ENCODE assay signal across 2 fruit fly cellular contexts in the genomic region with DNA sequence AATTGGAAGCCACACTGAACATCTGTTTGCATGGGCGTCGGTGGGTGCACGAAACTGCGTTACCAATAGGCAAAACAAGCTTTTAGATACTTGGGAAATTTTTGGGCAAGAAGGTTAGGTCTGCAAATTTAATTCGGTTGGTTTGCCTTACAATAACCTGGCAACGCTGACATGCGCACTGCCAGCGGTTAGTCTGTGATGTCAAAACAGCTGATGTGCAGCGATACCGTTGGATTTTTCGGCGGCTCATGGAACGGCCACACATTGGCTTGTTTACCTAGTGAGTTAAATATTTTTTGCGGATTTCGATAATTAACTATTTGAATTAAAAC.
TF ChIP-seq lines count a peak whose summit lies in the region.

TSS of gene ArgRS-m (plus strand) at position 187 of the 332 bp plus-strand sequence.

TF ChIP-seq in whole organism, embryonic, 481 proteins besides CTCF, POLR2A, EP300 and RAD21 (continued from another document and continues in another):
- TF ChIP-seq chif (GFP tag; optimal IDR thresholded peaks at IDR 0.05; lab: Kevin White, UChicago) (peak in 1 of 2 experiments; percentile 9), CG9437 (GFP tag; optimal IDR thresholded peaks at IDR 0.05; lab: Kevin White, UChicago) (peak; percentile 15), cad (GFP tag; optimal IDR thresholded peaks at IDR 0.05; lab: Kevin White, UChicago) (no peak), row (GFP tag; IDR thresholded peaks at IDR 0.05; lab: Robert Waterston, UW) (peak; percentile 59; the same call in 2 of the 3 replicates), CG17612 (GFP tag; IDR thresholded peaks at IDR 0.05; lab: Robert Waterston, UW) (no peak), CG11723 (GFP tag; optimal IDR thresholded peaks at IDR 0.05; lab: Kevin White, UChicago) (peak; percentile 16), CG11504 (tag; optimal IDR thresholded peaks at IDR 0.05; lab: Kevin White, UChicago) (no peak), Neu2 (GFP tag; optimal IDR thresholded peaks at IDR 0.05; lab: Kevin White, UChicago; ENCODE audit: borderline replicate concordance) (no peak), crol (GFP tag; IDR thresholded peaks at IDR 0.05; lab: Robert Waterston, UW) (no peak), Xrp1 (GFP tag; IDR thresholded peaks at IDR 0.05; lab: Robert Waterston, UW) (peak; percentile 16; the same call in 1 of the 2 replicates), CG14710 (tag; optimal IDR thresholded peaks at IDR 0.05; lab: Kevin White, UChicago) (peak; percentile 53), CG13775 (GFP tag; optimal IDR thresholded peaks at IDR 0.05; lab: Kevin White, UChicago) (peak; percentile 62), lmd (GFP tag; IDR thresholded peaks at IDR 0.05; lab: Robert Waterston, UW) (peak; percentile 38), CG30403 (GFP tag; optimal IDR thresholded peaks at IDR 0.05; lab: Kevin White, UChicago) (peak; percentile 66), lab (GFP tag; optimal IDR thresholded peaks at IDR 0.05; lab: Kevin White, UChicago) (peak; percentile 78), CG10147 (GFP tag; optimal IDR thresholded peaks at IDR 0.05; lab: Kevin White, UChicago) (peak; percentile 30), croc (GFP tag; conservative IDR thresholded peaks at IDR 0.05; lab: Robert Waterston, UW) (no peak), HLH54F (GFP tag; optimal IDR thresholded peaks at IDR 0.05; lab: Kevin White, UChicago) (peak; percentile 69), tna (GFP tag; IDR thresholded peaks at IDR 0.05; lab: Robert Waterston, UW; ENCODE audit: partially characterized antibody) (no peak), CG12104 (GFP tag; optimal IDR thresholded peaks at IDR 0.05; lab: Kevin White, UChicago) (no peak), CG10267 (tag; optimal IDR thresholded peaks at IDR 0.05; lab: Kevin White, UChicago) (peak; percentile 50), cato (GFP tag; optimal IDR thresholded peaks at IDR 0.05; lab: Kevin White, UChicago; ENCODE audit: borderline replicate concordance) (no peak), Sry-δ (GFP tag; optimal IDR thresholded peaks at IDR 0.05; lab: Kevin White, UChicago) (peak; percentile 58), CG3281 (GFP tag; optimal IDR thresholded peaks at IDR 0.05; lab: Kevin White, UChicago) (peak; percentile 15), unc-4 (GFP tag; IDR thresholded peaks at IDR 0.05; lab: Robert Waterston, UW; ENCODE audit: partially characterized antibody) (0 out of 2 replicates have a peak, but pooled peaks have one; percentile 53), CG6813 (GFP tag; optimal IDR thresholded peaks at IDR 0.05; lab: Kevin White, UChicago) (no peak), Dip2 (GFP tag; IDR thresholded peaks at IDR 0.05; lab: Robert Waterston, UW) (no peak), Hmx (GFP tag; optimal IDR thresholded peaks at IDR 0.05; lab: Kevin White, UChicago) (no peak), NfI (GFP tag; optimal IDR thresholded peaks at IDR 0.05; lab: Kevin White, UChicago) (peak; percentile 58), Dbx (GFP tag; IDR thresholded peaks at IDR 0.05; lab: Robert Waterston, UW) (peak; percentile 39; the same call in 1 of the 3 replicates), gem (tag; optimal IDR thresholded peaks at IDR 0.05; lab: Kevin White, UChicago) (peak; percentile 58), esg (GFP tag; conservative IDR thresholded peaks at IDR 0.05; lab: Robert Waterston, UW) (no peak), CG3847 (GFP tag; IDR thresholded peaks at IDR 0.05; lab: Robert Waterston, UW) (peak; percentile 62; the same call in 1 of the 2 replicates), stc (GFP tag; IDR thresholded peaks at IDR 0.05; lab: Robert Waterston, UW) (peak; percentile 6; the same call in 1 of the 2 replicates), Rfx (GFP tag; IDR thresholded peaks at IDR 0.05; lab: Robert Waterston, UW) (peak; percentile 84), CG3995 (GFP tag; optimal IDR thresholded peaks at IDR 0.05; lab: Kevin White, UChicago) (peak; percentile 12), Aef1 (GFP tag; IDR thresholded peaks at IDR 0.05; lab: Robert Waterston, UW) (peak; percentile 20; the same call in 1 of the 3 replicates), CG6175 (GFP tag; IDR thresholded peaks at IDR 0.05; lab: Robert Waterston, UW) (0 out of 3 replicates have a peak, but pooled peaks have one; percentile 40), pum (GFP tag; optimal IDR thresholded peaks at IDR 0.05; lab: Kevin White, UChicago) (no peak), phol (tag; optimal IDR thresholded peaks at IDR 0.05; lab: Kevin White, UChicago) (peak; percentile 38), fu2 (GFP tag; optimal IDR thresholded peaks at IDR 0.05; lab: Kevin White, UChicago) (peak; percentile 74), oc (tag; optimal IDR thresholded peaks at IDR 0.05; lab: Kevin White, UChicago) (no peak), CG16863 (GFP tag; optimal IDR thresholded peaks at IDR 0.05; lab: Kevin White, UChicago) (peak; percentile 16), CG17359 (tag; optimal IDR thresholded peaks at IDR 0.05; lab: Kevin White, UChicago) (peak; percentile 30), CG8765 (GFP tag; IDR thresholded peaks at IDR 0.05; lab: Robert Waterston, UW) (no peak), nerfin-2 (GFP tag; IDR thresholded peaks at IDR 0.05; lab: Robert Waterston, UW; ENCODE audit: partially characterized antibody) (no peak), Meics (GFP tag; optimal IDR thresholded peaks at IDR 0.05; lab: Kevin White, UChicago) (peak; percentile 49), CG4854 (GFP tag; optimal IDR thresholded peaks at IDR 0.05; lab: Kevin White, UChicago) (no peak), CG4820 (GFP tag; optimal IDR thresholded peaks at IDR 0.05; lab: Kevin White, UChicago) (no peak), E2f2 (GFP tag; IDR thresholded peaks at IDR 0.05; lab: Robert Waterston, UW) (peak; percentile 59), CG9797 (GFP tag; optimal IDR thresholded peaks at IDR 0.05; lab: Kevin White, UChicago) (peak; percentile 85), CG7963 (GFP tag; IDR thresholded peaks at IDR 0.05; lab: Robert Waterston, UW; ENCODE audit: partially characterized antibody) (no peak), CG13296 (GFP tag; optimal IDR thresholded peaks at IDR 0.05; lab: Kevin White, UChicago) (peak; percentile 33), Jarid2 (GFP tag; optimal IDR thresholded peaks at IDR 0.05; lab: Kevin White, UChicago) (no peak), nau (GFP tag; optimal IDR thresholded peaks at IDR 0.05; lab: Kevin White, UChicago) (no peak), Nf-YC (tag; optimal IDR thresholded peaks at IDR 0.05; lab: Kevin White, UChicago) (peak; percentile 17), tll (GFP tag; optimal IDR thresholded peaks at IDR 0.05; lab: Kevin White, UChicago) (no peak), CG10654 (GFP tag; optimal IDR thresholded peaks at IDR 0.05; lab: Kevin White, UChicago) (peak; percentile 20), fd102C (GFP tag; optimal IDR thresholded peaks at IDR 0.05; lab: Kevin White, UChicago) (no peak), CG11456 (GFP tag; IDR thresholded peaks at IDR 0.05; lab: Robert Waterston, UW) (peak; percentile 73; the same call in 1 of the 3 replicates), CG31224 (GFP tag; IDR thresholded peaks at IDR 0.05; lab: Robert Waterston, UW) (no peak), H15 (GFP tag; IDR thresholded peaks at IDR 0.05; lab: Robert Waterston, UW) (no peak)

TF ChIP-seq in whole organism, prepupa, 60 proteins besides CTCF, POLR2A, EP300 and RAD21 (continued from another document):
- peak; percentile 79 for TF ChIP-seq Eip78C (GFP tag; lab: Kevin White, UChicago)
- peak; percentile 30; the same call in 1 of the 2 replicates for TF ChIP-seq CG11294 (GFP tag; IDR thresholded peaks at IDR 0.05; lab: Robert Waterston, UW)
- TF ChIP-seq spab (GFP tag; optimal IDR thresholded peaks at IDR 0.05; lab: Kevin White, UChicago), result no peak
- TF ChIP-seq pdm3 (GFP tag; optimal IDR thresholded peaks at IDR 0.05; lab: Kevin White, UChicago), result peak; percentile 67
- no peak for TF ChIP-seq fd85E (GFP tag; optimal IDR thresholded peaks at IDR 0.05; lab: Kevin White, UChicago)
- TF ChIP-seq CG6792 (GFP tag; optimal IDR thresholded peaks at IDR 0.05; lab: Kevin White, UChicago), result no peak
- TF ChIP-seq net (GFP tag; optimal IDR thresholded peaks at IDR 0.05; lab: Kevin White, UChicago), result peak; percentile 48
- peak; percentile 16 for TF ChIP-seq vri (GFP tag; optimal IDR thresholded peaks at IDR 0.05; lab: Kevin White, UChicago)
- TF ChIP-seq dsx (GFP tag; optimal IDR thresholded peaks at IDR 0.05; lab: Kevin White, UChicago; ENCODE audit: poor library complexity, severe bottlenecking), result no peak
